Fruit fly (Drosophila melanogaster) S2 (cell line): ENCODE data around the gene Naglu.

Source experiments
- CG8478 ChIP-seq: fragments of >200 bp; optimal IDR thresholded peaks from 2 replicates; lab custom pipeline; 2018
- CTCF ChIP-seq, 2 experiments: fragments of >200 bp; optimal IDR thresholded peaks; 2 replicates each; lab custom pipeline; 2018

dm6 chr2L:8449358-8449757 is 37.7 kb upstream of the Naglu start, which contains the start of gene Aasdh:
- TF ChIP-seq CG8478 (lab: Kevin White, UChicago) (no peak), CTCF (optimal IDR thresholded peaks at IDR 0.05; lab: Kevin White, UChicago) (no peak)
